Fruit fly (Drosophila melanogaster) whole organism, embryonic: ENCODE measurements around the gene betaTub65B.

Experiments used
- ATbp ChIP-seq: fragments of 200-800 bp; sonication (Bioruptor generic); optimal IDR thresholded peaks from 2 replicates; lab custom pipeline; 2017; ENCODE audit warnings: missing biosample characterization, mild to moderate bottlenecking, missing genetic modification characterization, missing genetic modification reagents
- Antp ChIP-seq: fragments of 200-800 bp; sonication (Bioruptor generic); optimal IDR thresholded peaks from 3 replicates; lab custom pipeline; 2016; ENCODE audit warnings: missing biosample characterization, missing genetic modification characterization
- CG10543 ChIP-seq: fragments of 200-800 bp; sonication (Bioruptor generic); optimal IDR thresholded peaks from 3 replicates; lab custom pipeline; 2017; ENCODE audit warnings: missing biosample characterization, mild to moderate bottlenecking, missing genetic modification characterization, moderate library complexity
- CG11696 ChIP-seq: fragments of 200-800 bp; sonication (Bioruptor generic); IDR thresholded peaks from 2 replicates; pipeline ENCODE4 v1.3.6; 2022; ENCODE audit warnings: missing biosample characterization, missing genetic modification characterization
- CG13775 ChIP-seq: fragments of 200-800 bp; sonication (Bioruptor generic); optimal IDR thresholded peaks from 3 replicates; lab custom pipeline; 2017; ENCODE audit warnings: missing biosample characterization, mild to moderate bottlenecking, missing genetic modification characterization
- CG16815 ChIP-seq: fragments of 200-800 bp; sonication (Bioruptor generic); optimal IDR thresholded peaks from 3 replicates; lab custom pipeline; 2017; ENCODE audit warnings: missing biosample characterization, mild to moderate bottlenecking, missing genetic modification characterization
- CG17385 ChIP-seq: fragments of 200-800 bp; sonication (Bioruptor generic); optimal IDR thresholded peaks from 3 replicates; lab custom pipeline; 2018; ENCODE audit warnings: missing biosample characterization, mild to moderate bottlenecking, missing genetic modification characterization
- CG17912 ChIP-seq: fragments of 200-800 bp; sonication (Bioruptor generic); optimal IDR thresholded peaks from 2 replicates; lab custom pipeline; 2018; ENCODE audit warnings: missing biosample characterization, mild to moderate bottlenecking, missing genetic modification characterization
- CG18476 ChIP-seq: fragments of 200-800 bp; sonication (Bioruptor generic); optimal IDR thresholded peaks from 2 replicates; lab custom pipeline; 2016; ENCODE audit warnings: missing biosample characterization, mild to moderate bottlenecking, missing genetic modification characterization
- CG2120 ChIP-seq: fragments of 200-800 bp; sonication (Bioruptor generic); optimal IDR thresholded peaks from 3 replicates; lab custom pipeline; 2016; ENCODE audit warnings: missing biosample characterization, missing genetic modification characterization
- CG2129 ChIP-seq: fragments of 200-800 bp; sonication (Bioruptor generic); IDR thresholded peaks from 2 replicates; pipeline ENCODE4 v1.3.6; 2022; ENCODE audit warnings: missing biosample characterization, missing genetic modification characterization; ENCODE audit not compliant: partially characterized antibody
- CG31224 ChIP-seq: fragments of 200-800 bp; sonication (Bioruptor generic); IDR thresholded peaks from 2 replicates; pipeline ENCODE4 v1.3.6; 2022; ENCODE audit warnings: missing biosample characterization, missing genetic modification characterization
- CG34422 ChIP-seq: fragments of 200-800 bp; sonication (Bioruptor generic); IDR thresholded peaks from 3 replicates; pipeline ENCODE4 v1.3.6; 2022; ENCODE audit warnings: missing biosample characterization, missing genetic modification characterization
- CG4282 ChIP-seq: fragments of 200-800 bp; sonication (Bioruptor generic); optimal IDR thresholded peaks from 2 replicates; lab custom pipeline; 2016; ENCODE audit warnings: missing biosample characterization, missing genetic modification characterization
- CG4854 ChIP-seq: fragments of 200-800 bp; sonication (Bioruptor generic); optimal IDR thresholded peaks from 2 replicates; lab custom pipeline; 2016; ENCODE audit warnings: missing biosample characterization, missing genetic modification characterization, inconsistent platforms
- CG5180 ChIP-seq: fragments of 200-800 bp; sonication (Bioruptor generic); optimal IDR thresholded peaks from 3 replicates; lab custom pipeline; 2017; ENCODE audit warnings: missing biosample characterization, missing genetic modification characterization, mild to moderate bottlenecking, moderate library complexity, missing genetic modification reagents
- CG5953 ChIP-seq: fragments of 200-800 bp; sonication (Bioruptor generic); IDR thresholded peaks from 2 replicates; pipeline ENCODE4 v1.3.6; 2022; ENCODE audit warnings: missing biosample characterization, missing genetic modification characterization
- CG8924 ChIP-seq: fragments of 200-800 bp; optimal IDR thresholded peaks from 3 replicates; lab custom pipeline; 2019; ENCODE audit warnings: missing biosample characterization, mild to moderate bottlenecking, missing genetic modification characterization, moderate library complexity
- CG9437 ChIP-seq: fragments of 200-800 bp; sonication (Bioruptor generic); optimal IDR thresholded peaks from 2 replicates; lab custom pipeline; 2018; ENCODE audit warnings: missing biosample characterization, mild to moderate bottlenecking, missing genetic modification characterization
- CG9797 ChIP-seq: fragments of 200-800 bp; sonication (Bioruptor generic); optimal IDR thresholded peaks from 3 replicates; lab custom pipeline; 2018; ENCODE audit warnings: missing biosample characterization, mild to moderate bottlenecking, missing genetic modification characterization
- Hr51 ChIP-seq, 2 experiments: fragments of 200-800 bp; sonication (Bioruptor generic); optimal IDR thresholded peaks; 2 replicates in 1 of 2; 3 replicates in 1 of 2; lab custom pipeline; 2016 to 2018; ENCODE audit warnings: missing biosample characterization in 2 of 2, missing genetic modification characterization in 2 of 2, mild to moderate bottlenecking in 1 of 2, moderate library complexity in 1 of 2
- Lim3 ChIP-seq: fragments of 200-800 bp; sonication (Bioruptor generic); IDR thresholded peaks from 2 replicates; pipeline ENCODE4 v1.3.6; 2022; ENCODE audit warnings: missing biosample characterization, missing genetic modification characterization
- NC2α ChIP-seq: fragments of 200-800 bp; sonication (Bioruptor generic); optimal IDR thresholded peaks from 2 replicates; lab custom pipeline; 2016; ENCODE audit warnings: missing biosample characterization, missing genetic modification characterization
- Oli ChIP-seq: fragments of 200-800 bp; sonication (Bioruptor generic); optimal IDR thresholded peaks from 2 replicates; lab custom pipeline; 2018; ENCODE audit warnings: missing biosample characterization, mild to moderate bottlenecking, missing genetic modification characterization, moderate library complexity
- Stat92E ChIP-seq, 3 experiments: fragments of >200 bp in 2 of 3; fragments of 200-800 bp in 1 of 3; sonication (Bioruptor generic) in 1 of 3; optimal IDR thresholded peaks; 2 replicates each; lab custom pipeline; 2017 to 2019; ENCODE audit warnings: missing biosample characterization in 3 of 3, missing genetic modification characterization in 3 of 3, mild to moderate bottlenecking in 1 of 3, moderate library complexity in 1 of 3
- Taf1 ChIP-seq: fragments of 200-800 bp; sonication (Bioruptor generic); IDR thresholded peaks from 2 replicates; pipeline ENCODE4 v1.3.6; 2022; ENCODE audit warnings: missing biosample characterization, missing genetic modification characterization
- Tbp ChIP-seq: fragments of >200 bp; optimal IDR thresholded peaks from 2 replicates; lab custom pipeline; 2018; ENCODE audit warnings: missing biosample characterization, missing genetic modification characterization
- Vsx1 ChIP-seq: fragments of 200-800 bp; sonication (Bioruptor generic); optimal IDR thresholded peaks from 2 replicates; lab custom pipeline; 2017; ENCODE audit warnings: missing biosample characterization, mild to moderate bottlenecking, missing genetic modification characterization, missing genetic modification reagents
- ara ChIP-seq: fragments of 200-800 bp; sonication (Bioruptor generic); IDR thresholded peaks from 2 replicates; pipeline ENCODE4 v1.3.6; 2022; ENCODE audit warnings: missing biosample characterization, missing genetic modification characterization
- fu2 ChIP-seq: fragments of 200-800 bp; sonication (Bioruptor generic); optimal IDR thresholded peaks from 2 replicates; lab custom pipeline; 2016; ENCODE audit warnings: missing biosample characterization, missing genetic modification characterization
- gfzf ChIP-seq: fragments of 200-800 bp; sonication (Bioruptor generic); optimal IDR thresholded peaks from 2 replicates; lab custom pipeline; 2016; ENCODE audit warnings: missing biosample characterization, mild to moderate bottlenecking, missing genetic modification characterization, moderate library complexity
- gsb ChIP-seq: fragments of 200-800 bp; sonication (Bioruptor generic); IDR thresholded peaks from 2 replicates; pipeline ENCODE4 v1.3.6; 2022; ENCODE audit warnings: missing biosample characterization, missing genetic modification characterization
- hth ChIP-seq: fragments of >200 bp; optimal IDR thresholded peaks from 2 replicates; lab custom pipeline; 2017; ENCODE audit warnings: inconsistent platforms
- lab ChIP-seq: fragments of 200-800 bp; sonication (Bioruptor generic); optimal IDR thresholded peaks from 3 replicates; lab custom pipeline; 2017; ENCODE audit warnings: missing biosample characterization, missing genetic modification characterization, mild to moderate bottlenecking, moderate library complexity, missing genetic modification reagents
- lmd ChIP-seq: fragments of 200-800 bp; sonication (Bioruptor generic); IDR thresholded peaks from 2 replicates; pipeline ENCODE4 v1.3.6; 2022; ENCODE audit warnings: missing biosample characterization, missing genetic modification characterization
- otp ChIP-seq: fragments of 200-800 bp; sonication (Bioruptor generic); IDR thresholded peaks from 3 replicates; pipeline ENCODE4, ENCODE4 v1.3.6; 2022; ENCODE audit warnings: missing biosample characterization, missing genetic modification characterization
- pan ChIP-seq, 4 experiments: fragments of >200 bp in 3 of 4; fragments of 200-800 bp in 1 of 4; sonication (Bioruptor generic) in 1 of 4; optimal IDR thresholded peaks in 3 of 4; IDR thresholded peaks in 1 of 4; 2 replicates each; pipeline versions ENCODE4 v1.3.6 to Lab custom; 2017 to 2022; ENCODE audit warnings: missing biosample characterization in 2 of 4, missing genetic modification characterization in 2 of 4, mixed read lengths in 1 of 4
- phol ChIP-seq: fragments of 200-800 bp; sonication (Bioruptor generic); optimal IDR thresholded peaks from 3 replicates; lab custom pipeline; 2018; ENCODE audit warnings: missing biosample characterization, mild to moderate bottlenecking, missing genetic modification characterization, moderate library complexity
- pros ChIP-seq: fragments of 200-800 bp; sonication (Bioruptor generic); optimal IDR thresholded peaks from 3 replicates; lab custom pipeline; 2019; ENCODE audit warnings: missing biosample characterization, mild to moderate bottlenecking, missing genetic modification characterization, moderate library complexity
- pzg ChIP-seq: fragments of 200-800 bp; sonication (Bioruptor generic); optimal IDR thresholded peaks from 3 replicates; lab custom pipeline; 2018; ENCODE audit warnings: missing biosample characterization, mild to moderate bottlenecking, missing genetic modification characterization, moderate library complexity
- repo ChIP-seq: fragments of 200-800 bp; sonication (Bioruptor generic); optimal IDR thresholded peaks from 2 replicates; lab custom pipeline; 2016; ENCODE audit warnings: missing biosample characterization, missing genetic modification characterization
- salm ChIP-seq: fragments of 200-800 bp; sonication (Bioruptor generic); optimal IDR thresholded peaks from 2 replicates; lab custom pipeline; 2018; ENCODE audit warnings: missing biosample characterization, mild to moderate bottlenecking, missing genetic modification characterization
- schlank ChIP-seq: fragments of 200-800 bp; sonication (Bioruptor generic); optimal IDR thresholded peaks from 2 replicates; lab custom pipeline; 2018; ENCODE audit warnings: missing biosample characterization, mild to moderate bottlenecking, missing genetic modification characterization
- sd ChIP-seq: fragments of 200-800 bp; sonication (Bioruptor generic); optimal IDR thresholded peaks from 3 replicates; lab custom pipeline; 2018; ENCODE audit warnings: missing biosample characterization, mild to moderate bottlenecking, missing genetic modification characterization, moderate library complexity
- sisA ChIP-seq: fragments of 200-800 bp; sonication (Bioruptor generic); IDR thresholded peaks from 2 replicates; pipeline ENCODE4 v1.3.6; 2022; ENCODE audit warnings: missing biosample characterization, missing genetic modification characterization
- slbo ChIP-seq: fragments of 200-800 bp; sonication (Bioruptor generic); IDR thresholded peaks from 2 replicates; pipeline ENCODE4 v1.3.6; 2022; ENCODE audit warnings: missing biosample characterization, missing genetic modification characterization
- sr ChIP-seq: fragments of 200-800 bp; sonication (Bioruptor generic); IDR thresholded peaks from 3 replicates; pipeline ENCODE4 v1.3.6; 2022; ENCODE audit warnings: missing biosample characterization, missing genetic modification characterization
- vnd ChIP-seq: fragments of 200-800 bp; sonication (Bioruptor generic); IDR thresholded peaks from 3 replicates; pipeline ENCODE4 v1.3.6; 2022; ENCODE audit warnings: missing biosample characterization, missing genetic modification characterization; ENCODE audit not compliant: partially characterized antibody
- yki ChIP-seq: fragments of >200 bp; optimal IDR thresholded peaks from 3 replicates; lab custom pipeline; 2018

The betaTub65B gene

DNA sequence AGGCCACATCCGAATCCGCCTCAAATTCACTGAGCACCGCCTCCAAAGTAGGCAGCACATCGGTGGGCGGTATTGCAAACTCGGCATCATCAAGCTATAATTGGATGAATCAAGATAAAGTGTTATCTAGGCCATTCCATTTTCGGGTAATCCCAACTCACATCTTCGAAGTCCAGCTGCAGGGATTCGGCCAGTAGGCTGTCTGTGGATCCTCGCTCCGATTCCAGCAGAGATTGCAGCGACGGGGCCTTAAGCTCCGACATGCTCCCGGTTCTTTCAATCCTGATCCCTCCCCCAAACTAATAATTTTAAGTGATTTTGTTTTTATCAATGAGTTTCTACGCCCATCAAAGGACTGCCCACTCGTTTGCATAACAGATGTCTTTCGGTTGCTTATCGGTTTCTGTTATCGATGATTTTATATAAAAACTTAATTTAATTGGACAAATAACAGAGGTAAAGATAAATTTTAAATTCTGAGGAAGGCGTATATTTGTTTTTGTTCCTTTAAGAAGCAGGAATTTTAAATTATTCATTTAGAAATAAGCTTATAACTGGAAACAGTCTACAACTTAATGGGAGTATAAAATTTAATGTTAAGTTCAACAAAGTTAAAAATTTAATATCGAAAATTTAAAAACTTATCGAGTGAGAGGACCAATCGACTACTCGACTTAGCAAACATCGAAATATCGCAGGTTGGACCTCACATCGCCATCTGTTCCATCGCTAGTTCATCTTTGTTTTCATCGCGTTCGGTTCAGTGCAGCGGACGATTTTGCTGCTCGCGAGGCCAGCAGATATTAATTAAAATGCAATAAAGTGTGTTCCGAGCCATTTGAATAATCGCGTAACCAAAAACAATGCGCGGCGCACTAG is 35.4 kb upstream of the betaTub65B start, which contains the start of the genes Vps8 and sfl (continued):
- peak; percentile 2 for TF ChIP-seq CG17385 (GFP tag; lab: Kevin White, UChicago)
- peak; percentile 69; the same call in 2 of the 3 replicates for TF ChIP-seq CG34422 (GFP tag; lab: Robert Waterston, UW)
- TF ChIP-seq CG2129 (GFP tag; lab: Robert Waterston, UW), result peak; percentile 70; the same call in 1 of the 2 replicates
- TF ChIP-seq CG10543 (GFP tag; lab: Kevin White, UChicago), result peak; percentile 30
- TF ChIP-seq Vsx1 (GFP tag; lab: Kevin White, UChicago), result no peak
- TF ChIP-seq CG5180 (GFP tag; lab: Kevin White, UChicago), result no peak
- no peak for TF ChIP-seq CG17912 (GFP tag; lab: Kevin White, UChicago)
- no peak for TF ChIP-seq CG31224 (GFP tag; lab: Robert Waterston, UW)
- peak; percentile 17 for TF ChIP-seq lab
- no peak for TF ChIP-seq Lim3
- peak; percentile 27 for TF ChIP-seq CG13775 (GFP tag; lab: Kevin White, UChicago)
- TF ChIP-seq Antp (GFP tag; lab: Kevin White, UChicago), result no peak
- peak; percentile 34 for TF ChIP-seq CG8924 (tag; lab: Kevin White, UChicago)
- TF ChIP-seq pros, result no peak
- peak; percentile 58 for TF ChIP-seq slbo (GFP tag; lab: Robert Waterston, UW)
- TF ChIP-seq CG18476, result peak; percentile 30
- TF ChIP-seq pzg (GFP tag; lab: Kevin White, UChicago), result peak; percentile 59
- no peak for TF ChIP-seq CG4282 (GFP tag; lab: Kevin White, UChicago)
- no peak for TF ChIP-seq gsb (GFP tag; lab: Robert Waterston, UW)
- TF ChIP-seq hth (lab: Kevin White, UChicago), result no peak
- no peak for TF ChIP-seq schlank
- TF ChIP-seq CG4854 (GFP tag; lab: Kevin White, UChicago), result no peak
- TF ChIP-seq CG9797 (GFP tag; lab: Kevin White, UChicago), result peak; percentile 10
- TF ChIP-seq phol (tag; lab: Kevin White, UChicago), result peak; percentile 56
- no peak for TF ChIP-seq salm (tag; lab: Kevin White, UChicago)
- no peak for TF ChIP-seq ATbp
- no peak for TF ChIP-seq CG5953 (GFP tag; lab: Robert Waterston, UW)
- no peak for TF ChIP-seq sisA (GFP tag; lab: Robert Waterston, UW)
- no peak for TF ChIP-seq sr (GFP tag; lab: Robert Waterston, UW)
- TF ChIP-seq CG9437 (GFP tag; lab: Kevin White, UChicago), result no peak
- no peak for TF ChIP-seq Stat92E (GFP tag; optimal IDR thresholded peaks at IDR 0.05; lab: Kevin White, UChicago)
- TF ChIP-seq Hr51 (GFP tag; optimal IDR thresholded peaks at IDR 0.05; lab: Kevin White, UChicago), result no peak
- TF ChIP-seq Tbp, result no peak
- TF ChIP-seq ara, result no peak
- TF ChIP-seq gfzf, result no peak
- TF ChIP-seq CG11696 (GFP tag; lab: Robert Waterston, UW), result no peak
- TF ChIP-seq lmd, result peak; percentile 37; the same call in 1 of the 2 replicates
- no peak for TF ChIP-seq NC2α (GFP tag; lab: Kevin White, UChicago)
- TF ChIP-seq pan (optimal IDR thresholded peaks at IDR 0.05; lab: Kevin White, UChicago), result no peak
- no peak for TF ChIP-seq pan (GFP tag; optimal IDR thresholded peaks at IDR 0.05 in 1 of 2, IDR thresholded peaks at IDR 0.05 in 1 of 2)
- TF ChIP-seq Taf1 (GFP tag; lab: Robert Waterston, UW), result no peak
- TF ChIP-seq Oli, result peak; percentile 2
- TF ChIP-seq repo, result no peak
- no peak for TF ChIP-seq yki (lab: Kevin White, UChicago)
- peak; percentile 87 for TF ChIP-seq vnd
- no peak for TF ChIP-seq fu2
- TF ChIP-seq sd (tag; lab: Kevin White, UChicago), result no peak
- peak; percentile 63 for TF ChIP-seq CG2120 (GFP tag; lab: Kevin White, UChicago)
- no peak for TF ChIP-seq CG16815 (GFP tag; lab: Kevin White, UChicago)
- no peak for TF ChIP-seq otp (GFP tag; lab: Robert Waterston, UW)
